Worm (Caenorhabditis elegans): Measurements from ENCODE around the gene F09F9.1.

The F09F9.1 gene

ce11 chrX:4145051-4145826 lies 30.1 kb downstream of the F09F9.1 start (continued):
- peak; percentile 57; the same call in 1 of the 2 replicates for TF ChIP-seq ctbp-1 (GFP tag; IDR thresholded peaks at IDR 0.05)
- peak; percentile 64 for TF ChIP-seq nhr-11 (tag; optimal IDR thresholded peaks at IDR 0.05)
- no peak for TF ChIP-seq tag-97 (GFP tag; IDR thresholded peaks at IDR 0.05)
- peak; percentile 82 for TF ChIP-seq mep-1 (tag; optimal IDR thresholded peaks at IDR 0.05)
- peak; percentile 15; the same call in 1 of the 2 replicates for TF ChIP-seq ceh-20 (GFP tag; IDR thresholded peaks at IDR 0.05)
- TF ChIP-seq arid-1 (GFP tag; conservative IDR thresholded peaks at IDR 0.05): peak; percentile 33; the same call in 1 of the 2 replicates
- TF ChIP-seq madf-9 (GFP tag; conservative IDR thresholded peaks at IDR 0.05): 0 out of 2 replicates have a peak, but pooled peaks have one; percentile 7
- TF ChIP-seq hlh-11 (tag; optimal IDR thresholded peaks at IDR 0.05): peak; percentile 95
- TF ChIP-seq unc-39 (tag; optimal IDR thresholded peaks at IDR 0.05): no peak
- TF ChIP-seq T26A8.4 (GFP tag; IDR thresholded peaks at IDR 0.05): peak; percentile 35
- TF ChIP-seq F44E2.7 (GFP tag; IDR thresholded peaks at IDR 0.05): no peak
- TF ChIP-seq ces-1 (GFP tag; optimal IDR thresholded peaks at IDR 0.05): no peak
- TF ChIP-seq lim-7 (GFP tag; IDR thresholded peaks at IDR 0.05): no peak
- peak; percentile 42 for TF ChIP-seq ZK337.2 (GFP tag; IDR thresholded peaks at IDR 0.05)
- TF ChIP-seq F37D6.2 (tag; optimal IDR thresholded peaks at IDR 0.05): peak; percentile 64
- 0 out of 2 replicates have a peak, but pooled peaks have one; percentile 47 for TF ChIP-seq nhr-42 (GFP tag; IDR thresholded peaks at IDR 0.05)
- peak; percentile 97 to 98 for TF ChIP-seq mdl-1 (tag; optimal IDR thresholded peaks at IDR 0.05)
- no peak for TF ChIP-seq sdz-12 (GFP tag; optimal IDR thresholded peaks at IDR 0.05)
- TF ChIP-seq ama-1 (optimal IDR thresholded peaks at IDR 0.05): peak; percentile 80
- no peak for TF ChIP-seq T20F7.1 (GFP tag; optimal IDR thresholded peaks at IDR 0.05)
- no peak for TF ChIP-seq ceh-82 (tag; optimal IDR thresholded peaks at IDR 0.05)
- TF ChIP-seq spr-3 (GFP tag; optimal IDR thresholded peaks at IDR 0.05): no peak
- TF ChIP-seq ZK546.5 (tag; optimal IDR thresholded peaks at IDR 0.05): no peak
- peak; percentile 75 for TF ChIP-seq egl-43 (GFP tag; IDR thresholded peaks at IDR 0.05)
- TF ChIP-seq ceh-28 (tag; optimal IDR thresholded peaks at IDR 0.05): peak; percentile 15
- no peak for TF ChIP-seq snpc-1.2 (GFP tag; IDR thresholded peaks at IDR 0.05)
- peak; percentile 36 for TF ChIP-seq zfp-2 (tag; optimal IDR thresholded peaks at IDR 0.05)
- no peak for TF ChIP-seq daf-19 (GFP tag; conservative IDR thresholded peaks at IDR 0.05)
- peak; percentile 47 for TF ChIP-seq dve-1 (tag; optimal IDR thresholded peaks at IDR 0.05; ENCODE audit: insufficient read depth)
- TF ChIP-seq hif-1 (tag; optimal IDR thresholded peaks at IDR 0.05): peak; percentile 35 to 83
- TF ChIP-seq lin-38 (GFP tag; IDR thresholded peaks at IDR 0.05): peak; percentile 35
- no peak for TF ChIP-seq lin-39 (tag; optimal IDR thresholded peaks at IDR 0.05)
- no peak for TF ChIP-seq fos-1 (tag; optimal IDR thresholded peaks at IDR 0.05)
- no peak for TF ChIP-seq attf-4 (tag; optimal IDR thresholded peaks at IDR 0.05)
- TF ChIP-seq tra-1 (GFP tag; IDR thresholded peaks at IDR 0.05): peak; percentile 29; the same call in 1 of the 2 replicates
- TF ChIP-seq snpc-4 (tag; optimal IDR thresholded peaks at IDR 0.05): no peak
- peak; percentile 88 for TF ChIP-seq hlh-30 (tag; optimal IDR thresholded peaks at IDR 0.05; ENCODE audit: insufficient read depth)
- no peak for TF ChIP-seq D1046.2 (GFP tag; IDR thresholded peaks at IDR 0.05)
- TF ChIP-seq F49E8.2 (tag; optimal IDR thresholded peaks at IDR 0.05; ENCODE audit: borderline replicate concordance): no peak
- no peak for TF ChIP-seq ceh-32 (tag; optimal IDR thresholded peaks at IDR 0.05; ENCODE audit: poor library complexity)

DNA sequence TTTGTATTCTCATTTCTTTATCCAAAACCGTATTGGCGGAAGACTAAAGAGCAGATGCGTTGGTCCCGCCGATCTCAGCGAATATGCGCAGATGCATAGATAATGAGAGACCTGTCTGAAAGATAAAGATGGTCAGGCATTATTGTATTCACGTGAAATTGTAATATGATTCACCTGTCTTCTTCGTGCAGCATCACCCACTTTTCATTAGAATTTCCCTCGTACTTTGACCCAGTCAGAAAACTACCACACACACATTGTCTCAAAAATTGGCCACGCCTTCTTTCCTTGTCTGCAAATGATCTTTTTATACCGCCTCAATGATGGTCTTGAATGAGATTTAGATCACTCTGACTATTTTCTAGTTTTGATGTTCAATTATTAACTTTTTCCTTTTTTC lies 30.9 kb downstream of the F09F9.1 start:
- TF ChIP-seq dmd-8 (GFP tag; IDR thresholded peaks at IDR 0.05) (no peak), dmd-6 (GFP tag; IDR thresholded peaks at IDR 0.05) (no peak), nhr-10 (tag; optimal IDR thresholded peaks at IDR 0.05) (no peak), lin-15B (tag; optimal IDR thresholded peaks at IDR 0.05) (no peak), lin-39 (tag; optimal IDR thresholded peaks at IDR 0.05) (no peak), spr-3 (GFP tag; optimal IDR thresholded peaks at IDR 0.05) (no peak), ceh-62 (tag; optimal IDR thresholded peaks at IDR 0.05) (no peak), lin-13 (GFP tag; optimal IDR thresholded peaks at IDR 0.05) (no peak), mxl-3 (GFP tag; optimal IDR thresholded peaks at IDR 0.05) (no peak), tra-1 (GFP tag; IDR thresholded peaks at IDR 0.05) (no peak), D1046.2 (GFP tag; IDR thresholded peaks at IDR 0.05) (0 out of 2 replicates have a peak, but pooled peaks have one; percentile 17), nhr-48 (tag; optimal IDR thresholded peaks at IDR 0.05) (no peak), lsy-2 (tag; optimal IDR thresholded peaks at IDR 0.05) (no peak), lir-3 (tag; optimal IDR thresholded peaks at IDR 0.05) (no peak), hlh-30 (tag; optimal IDR thresholded peaks at IDR 0.05; ENCODE audit: insufficient read depth) (no peak)

Measured in whole organism, L4 larva.